Fruit fly (Drosophila melanogaster) whole organism, embryonic: Measurements from ENCODE around the gene CG15330.
A peak's percentile ranks its signal among the peaks of the same experiment; 100 is the strongest.

Experiments
- Antp ChIP-seq: fragments of 200-800 bp; sonication (Bioruptor generic); optimal IDR thresholded peaks from 3 replicates; lab custom pipeline; 2016; ENCODE audit warnings: missing biosample characterization, missing genetic modification characterization
- CG10462 ChIP-seq: fragments of 200-800 bp; sonication (Bioruptor generic); optimal IDR thresholded peaks from 2 replicates; lab custom pipeline; 2016; ENCODE audit warnings: missing biosample characterization, missing genetic modification characterization
- CG11247 ChIP-seq: fragments of 200-800 bp; sonication (Bioruptor generic); IDR thresholded peaks from 2 replicates; pipeline ENCODE4 v1.3.6; 2022; ENCODE audit warnings: missing biosample characterization, missing genetic modification characterization
- CG15479 ChIP-seq: fragments of 200-800 bp; sonication (Bioruptor generic); optimal IDR thresholded peaks from 3 replicates; lab custom pipeline; 2019; ENCODE audit warnings: missing biosample characterization, mild to moderate bottlenecking, missing genetic modification characterization, moderate library complexity
- CG2889 ChIP-seq: fragments of 200-800 bp; sonication (Bioruptor generic); IDR thresholded peaks from 3 replicates; pipeline ENCODE4 v1.3.6; 2022; ENCODE audit warnings: missing biosample characterization, missing genetic modification characterization
- CG3847 ChIP-seq: fragments of 200-800 bp; sonication (Bioruptor generic); IDR thresholded peaks from 2 replicates; pipeline ENCODE4 v1.3.6; 2022; ENCODE audit warnings: missing biosample characterization, missing genetic modification characterization
- CG6854 ChIP-seq: fragments of 200-800 bp; sonication (Bioruptor generic); optimal IDR thresholded peaks from 3 replicates; lab custom pipeline; 2017; ENCODE audit warnings: missing biosample characterization, mild to moderate bottlenecking, missing genetic modification characterization
- CG7987 ChIP-seq: fragments of 200-800 bp; sonication (Bioruptor generic); optimal IDR thresholded peaks from 2 replicates; lab custom pipeline; 2018; ENCODE audit warnings: missing biosample characterization, mild to moderate bottlenecking, missing genetic modification characterization, moderate library complexity
- CG8281 ChIP-seq: fragments of 200-800 bp; sonication (Bioruptor generic); optimal IDR thresholded peaks from 2 replicates; lab custom pipeline; 2018; ENCODE audit warnings: missing biosample characterization, mild to moderate bottlenecking, missing genetic modification characterization, moderate library complexity
- CG8924 ChIP-seq: fragments of 200-800 bp; optimal IDR thresholded peaks from 3 replicates; lab custom pipeline; 2019; ENCODE audit warnings: missing biosample characterization, mild to moderate bottlenecking, missing genetic modification characterization, moderate library complexity
- CG9437 ChIP-seq: fragments of 200-800 bp; sonication (Bioruptor generic); optimal IDR thresholded peaks from 2 replicates; lab custom pipeline; 2018; ENCODE audit warnings: missing biosample characterization, mild to moderate bottlenecking, missing genetic modification characterization
- CG9932 ChIP-seq: fragments of 200-800 bp; sonication (Bioruptor generic); IDR thresholded peaks from 2 replicates; pipeline ENCODE4 v1.3.6; 2022; ENCODE audit warnings: missing biosample characterization, missing genetic modification characterization
- Dip2 ChIP-seq: fragments of 200-800 bp; sonication (Bioruptor generic); IDR thresholded peaks from 2 replicates; pipeline ENCODE4 v1.3.6; 2022; ENCODE audit warnings: missing biosample characterization, missing genetic modification characterization
- Fer2 ChIP-seq: fragments of 200-800 bp; sonication (Bioruptor generic); optimal IDR thresholded peaks from 2 replicates; lab custom pipeline; 2018; ENCODE audit warnings: missing biosample characterization, mild to moderate bottlenecking, missing genetic modification characterization, moderate library complexity
- Hr51 ChIP-seq, 2 experiments: fragments of 200-800 bp; sonication (Bioruptor generic); optimal IDR thresholded peaks; 2 replicates in 1 of 2; 3 replicates in 1 of 2; lab custom pipeline; 2016 to 2018; ENCODE audit warnings: missing biosample characterization in 2 of 2, missing genetic modification characterization in 2 of 2, mild to moderate bottlenecking in 1 of 2, moderate library complexity in 1 of 2
- Max ChIP-seq: fragments of 200-800 bp; sonication (Bioruptor generic); optimal IDR thresholded peaks from 2 replicates; lab custom pipeline; 2016; ENCODE audit warnings: missing biosample characterization, mild to moderate bottlenecking, missing genetic modification characterization
- Mrtf ChIP-seq: fragments of 200-800 bp; sonication (Bioruptor generic); IDR thresholded peaks from 3 replicates; pipeline ENCODE4 v1.3.6; 2022; ENCODE audit warnings: missing biosample characterization, missing genetic modification characterization
- NC2α ChIP-seq: fragments of 200-800 bp; sonication (Bioruptor generic); optimal IDR thresholded peaks from 2 replicates; lab custom pipeline; 2016; ENCODE audit warnings: missing biosample characterization, missing genetic modification characterization
- Nf-YA ChIP-seq: fragments of 200-800 bp; sonication (Bioruptor generic); IDR thresholded peaks from 2 replicates; pipeline ENCODE4 v1.3.6; 2022; ENCODE audit warnings: missing biosample characterization, missing genetic modification characterization
- Nf-YB ChIP-seq: fragments of 200-800 bp; sonication (Bioruptor generic); optimal IDR thresholded peaks from 3 replicates; lab custom pipeline; 2019; ENCODE audit warnings: missing biosample characterization, mild to moderate bottlenecking, missing genetic modification characterization, moderate library complexity
- Oaz ChIP-seq: fragments of 200-800 bp; sonication (Bioruptor generic); IDR thresholded peaks from 2 replicates; pipeline ENCODE4 v1.3.6; 2022; ENCODE audit warnings: missing biosample characterization, missing genetic modification characterization
- Opbp ChIP-seq: fragments of 200-800 bp; sonication (Bioruptor generic); IDR thresholded peaks from 3 replicates; pipeline ENCODE4 v1.3.6; 2022; ENCODE audit warnings: missing biosample characterization, missing genetic modification characterization; ENCODE audit not compliant: partially characterized antibody
- Tbp ChIP-seq: fragments of >200 bp; optimal IDR thresholded peaks from 2 replicates; lab custom pipeline; 2018; ENCODE audit warnings: missing biosample characterization, missing genetic modification characterization
- abd-A ChIP-seq: fragments of 200-800 bp; sonication (Bioruptor generic); optimal IDR thresholded peaks from 3 replicates; lab custom pipeline; 2019; ENCODE audit warnings: missing biosample characterization, mild to moderate bottlenecking, missing genetic modification characterization, moderate library complexity
- al ChIP-seq: fragments of 200-800 bp; sonication (Bioruptor generic); IDR thresholded peaks from 2 replicates; pipeline ENCODE4 v1.3.6; 2022; ENCODE audit warnings: missing biosample characterization, missing genetic modification characterization
- bbx ChIP-seq: fragments of 200-800 bp; sonication (Bioruptor generic); IDR thresholded peaks from 2 replicates; pipeline ENCODE4 v1.3.6; 2022; ENCODE audit warnings: missing biosample characterization, missing genetic modification characterization; ENCODE audit not compliant: partially characterized antibody
- caup ChIP-seq: fragments of 200-800 bp; sonication (Bioruptor generic); optimal IDR thresholded peaks from 3 replicates; lab custom pipeline; 2017; ENCODE audit warnings: missing biosample characterization, mild to moderate bottlenecking, missing genetic modification characterization, moderate library complexity; ENCODE audit not compliant: severe bottlenecking
- chm ChIP-seq: fragments of 200-800 bp; sonication (Bioruptor generic); IDR thresholded peaks from 2 replicates; pipeline ENCODE4 v1.3.6; 2022; ENCODE audit warnings: missing biosample characterization, missing genetic modification characterization
- corto ChIP-seq: fragments of 200-800 bp; sonication (Bioruptor generic); optimal IDR thresholded peaks from 2 replicates; lab custom pipeline; 2016; ENCODE audit warnings: missing biosample characterization, mild to moderate bottlenecking, missing genetic modification characterization, moderate library complexity
- fd102C ChIP-seq: fragments of 200-800 bp; sonication (Bioruptor generic); optimal IDR thresholded peaks from 2 replicates; lab custom pipeline; 2018; ENCODE audit warnings: missing biosample characterization, mild to moderate bottlenecking, missing genetic modification characterization, moderate library complexity
- ftz-f1 ChIP-seq: fragments of 200-800 bp; sonication (Bioruptor generic); optimal IDR thresholded peaks from 2 replicates; lab custom pipeline; 2016; ENCODE audit warnings: missing biosample characterization, missing genetic modification characterization
- gro ChIP-seq: fragments of 200-800 bp; sonication (Bioruptor generic); optimal IDR thresholded peaks from 2 replicates; lab custom pipeline; 2016; ENCODE audit warnings: missing biosample characterization, missing genetic modification characterization
- gt ChIP-seq: fragments of 200-800 bp; sonication (Bioruptor generic); IDR thresholded peaks from 2 replicates; pipeline ENCODE4 v1.3.6; 2022; ENCODE audit warnings: missing biosample characterization, missing genetic modification characterization
- ind ChIP-seq: fragments of 200-800 bp; sonication (Bioruptor generic); optimal IDR thresholded peaks from 3 replicates; lab custom pipeline; 2016; ENCODE audit warnings: missing biosample characterization, missing genetic modification characterization
- insv ChIP-seq, 2 experiments: fragments of 200-800 bp; sonication (Bioruptor generic); optimal IDR thresholded peaks; 3 replicates each; lab custom pipeline; 2016 to 2018; ENCODE audit warnings: missing biosample characterization in 2 of 2, missing genetic modification characterization in 2 of 2
- inv ChIP-seq: fragments of 200-800 bp; sonication (Bioruptor generic); IDR thresholded peaks from 2 replicates; pipeline ENCODE4 v1.3.6; 2022; ENCODE audit warnings: missing biosample characterization, missing genetic modification characterization; ENCODE audit not compliant: partially characterized antibody
- lbe ChIP-seq: fragments of 200-800 bp; sonication (Bioruptor generic); optimal IDR thresholded peaks from 2 replicates; lab custom pipeline; 2016; ENCODE audit warnings: missing biosample characterization, mild to moderate bottlenecking, missing genetic modification characterization
- nau ChIP-seq: fragments of 200-800 bp; sonication (Bioruptor generic); optimal IDR thresholded peaks from 3 replicates; lab custom pipeline; 2017; ENCODE audit warnings: missing biosample characterization, mild to moderate bottlenecking, missing genetic modification characterization, missing genetic modification reagents
- phol ChIP-seq: fragments of 200-800 bp; sonication (Bioruptor generic); optimal IDR thresholded peaks from 3 replicates; lab custom pipeline; 2018; ENCODE audit warnings: missing biosample characterization, mild to moderate bottlenecking, missing genetic modification characterization, moderate library complexity
- prd ChIP-seq, 3 experiments: fragments of >200 bp in 2 of 3; fragments of 200-800 bp in 1 of 3; sonication (Bioruptor generic) in 1 of 3; optimal IDR thresholded peaks in 2 of 3; IDR thresholded peaks in 1 of 3; 2 replicates in 2 of 3; 3 replicates in 1 of 3; pipeline versions ENCODE4 v1.3.6 to Lab custom; 2017 to 2022; ENCODE audit warnings: missing biosample characterization in 1 of 3, missing genetic modification characterization in 1 of 3
- pros ChIP-seq: fragments of 200-800 bp; sonication (Bioruptor generic); optimal IDR thresholded peaks from 3 replicates; lab custom pipeline; 2019; ENCODE audit warnings: missing biosample characterization, mild to moderate bottlenecking, missing genetic modification characterization, moderate library complexity
- pzg ChIP-seq: fragments of 200-800 bp; sonication (Bioruptor generic); optimal IDR thresholded peaks from 3 replicates; lab custom pipeline; 2018; ENCODE audit warnings: missing biosample characterization, mild to moderate bottlenecking, missing genetic modification characterization, moderate library complexity
- row ChIP-seq: fragments of 200-800 bp; sonication (Bioruptor generic); IDR thresholded peaks from 3 replicates; pipeline ENCODE4 v1.3.6; 2022; ENCODE audit warnings: missing biosample characterization, missing genetic modification characterization

The CG15330 gene

dm6 chrX:7969188-7969829 is 13.4 kb downstream of the CG15330 start (continued):
- TF ChIP-seq NC2α (GFP tag; lab: Kevin White, UChicago) (no peak), Oaz (GFP tag; lab: Robert Waterston, UW) (no peak), pros (no peak), Dip2 (GFP tag; lab: Robert Waterston, UW) (no peak), CG10462 (no peak), Nf-YB (no peak), caup (GFP tag; lab: Kevin White, UChicago) (no peak), chm (GFP tag; lab: Robert Waterston, UW) (peak; percentile 52; the same call in 1 of the 2 replicates), insv (GFP tag; optimal IDR thresholded peaks at IDR 0.05; lab: Kevin White, UChicago) (peak in 1 of 2 experiments; percentile 32), pzg (GFP tag; lab: Kevin White, UChicago) (peak; percentile 41), CG6854 (GFP tag; lab: Kevin White, UChicago) (no peak), Max (GFP tag; lab: Kevin White, UChicago) (no peak), CG2889 (GFP tag; lab: Robert Waterston, UW) (no peak), Mrtf (GFP tag; lab: Robert Waterston, UW) (no peak), nau (GFP tag; lab: Kevin White, UChicago) (no peak), al (GFP tag; lab: Robert Waterston, UW) (no peak), inv (GFP tag; lab: Robert Waterston, UW) (no peak), phol (tag; lab: Kevin White, UChicago) (peak; percentile 34), Antp (no peak), corto (GFP tag; lab: Kevin White, UChicago) (no peak), CG11247 (GFP tag; lab: Robert Waterston, UW) (no peak), gro (GFP tag; lab: Kevin White, UChicago) (no peak), prd (optimal IDR thresholded peaks at IDR 0.05; lab: Kevin White, UChicago) (no peak), prd (GFP tag; IDR thresholded peaks at IDR 0.05; lab: Robert Waterston, UW) (no peak), CG15479 (peak; percentile 76), abd-A (tag; lab: Kevin White, UChicago) (no peak), CG7987 (GFP tag; lab: Kevin White, UChicago) (no peak), row (GFP tag; lab: Robert Waterston, UW) (peak; percentile 84), fd102C (GFP tag; lab: Kevin White, UChicago) (no peak), Tbp (peak; percentile 88), ftz-f1 (no peak), lbe (GFP tag; lab: Kevin White, UChicago) (no peak), gt (GFP tag; lab: Robert Waterston, UW) (no peak), CG3847 (GFP tag; lab: Robert Waterston, UW) (no peak), ind (GFP tag; lab: Kevin White, UChicago) (no peak), CG8281 (tag; lab: Kevin White, UChicago) (no peak), Hr51 (GFP tag; optimal IDR thresholded peaks at IDR 0.05; lab: Kevin White, UChicago) (no peak), Opbp (GFP tag; lab: Robert Waterston, UW) (no peak), Fer2 (tag; lab: Kevin White, UChicago) (no peak), bbx (GFP tag; lab: Robert Waterston, UW) (no peak), Nf-YA (no peak), CG8924 (tag; lab: Kevin White, UChicago) (peak; percentile 16), CG9932 (GFP tag; lab: Robert Waterston, UW) (no peak), CG9437 (GFP tag; lab: Kevin White, UChicago) (no peak)
